Fruit fly (Drosophila melanogaster) whole organism, embryonic: ENCODE results near the gene Pur-alpha.

ENCODE experiments used
- Dek ChIP-seq: fragments of 200-800 bp; sonication (Bioruptor generic); optimal IDR thresholded peaks from 3 replicates; lab custom pipeline; 2019; ENCODE audit warnings: missing biosample characterization, mild to moderate bottlenecking, missing genetic modification characterization, moderate library complexity
- MESR4 ChIP-seq: fragments of 200-800 bp; sonication (Bioruptor generic); optimal IDR thresholded peaks from 2 replicates; lab custom pipeline; 2018; ENCODE audit warnings: missing biosample characterization, mild to moderate bottlenecking, missing genetic modification characterization, moderate library complexity
- lbe ChIP-seq: fragments of 200-800 bp; sonication (Bioruptor generic); optimal IDR thresholded peaks from 2 replicates; lab custom pipeline; 2016; ENCODE audit warnings: missing biosample characterization, mild to moderate bottlenecking, missing genetic modification characterization
- pfk ChIP-seq: fragments of 200-800 bp; sonication (Bioruptor generic); optimal IDR thresholded peaks from 2 replicates; lab custom pipeline; 2018; ENCODE audit warnings: missing biosample characterization, mild to moderate bottlenecking, missing genetic modification characterization, moderate library complexity
- pnt ChIP-seq: fragments of 200-800 bp; sonication (Bioruptor generic); optimal IDR thresholded peaks from 3 replicates; lab custom pipeline; 2016; ENCODE audit warnings: missing biosample characterization, missing genetic modification characterization

Gene Pur-alpha

DNA sequence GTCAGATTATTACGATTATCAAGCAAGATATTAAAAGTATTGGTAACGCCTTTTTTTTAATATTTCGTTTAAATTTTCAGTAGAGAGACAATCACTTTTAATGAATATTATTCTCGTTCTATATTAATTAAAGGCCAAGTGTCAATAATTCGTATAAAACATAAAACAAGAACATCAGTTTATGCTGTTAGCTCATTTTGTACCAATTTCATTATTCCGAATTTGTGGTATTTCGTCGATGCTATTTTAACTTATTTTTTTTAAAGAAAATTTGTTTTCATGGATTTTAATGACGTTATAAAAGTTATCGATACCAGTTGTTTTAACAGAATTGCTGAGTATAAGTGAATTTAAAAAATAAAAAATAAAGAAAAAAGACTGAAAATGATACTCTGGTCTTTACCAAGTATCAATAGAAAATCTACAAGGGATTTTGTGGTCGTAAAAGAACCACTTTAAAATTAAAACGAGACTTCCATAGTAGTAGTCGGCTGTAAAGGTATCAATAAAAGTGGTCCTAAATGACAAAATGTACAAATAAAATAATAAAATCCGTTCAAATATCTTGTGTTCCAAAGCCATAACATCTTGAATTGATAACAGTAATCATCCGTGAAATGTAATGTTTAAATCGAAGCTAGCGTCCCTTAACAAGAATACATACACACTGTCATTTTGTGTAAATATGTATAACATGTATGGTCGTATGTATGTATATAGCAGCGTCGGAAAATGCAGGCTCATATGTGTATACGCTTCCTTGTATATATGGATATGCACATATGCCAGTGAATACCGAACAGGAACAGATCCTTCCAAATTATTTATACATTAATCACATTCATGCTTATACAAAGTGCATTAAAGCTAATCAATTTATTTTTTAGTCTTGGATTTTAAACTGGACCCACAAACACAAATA, 52.8 kb downstream of the Pur-alpha start, which contains the start of gene Eph (continued):
- peak; percentile 92 for TF ChIP-seq pfk (GFP tag; lab: Kevin White, UChicago)
- peak; percentile 36 for TF ChIP-seq lbe (GFP tag; lab: Kevin White, UChicago)
- no peak for TF ChIP-seq pnt (GFP tag; lab: Kevin White, UChicago)
- no peak for TF ChIP-seq Dek
- peak; percentile 73 for TF ChIP-seq MESR4
- TF ChIP-seq, all 482 proteins: peak for 33
